Fruit fly (Drosophila melanogaster) whole organism, prepupa: ENCODE results near the gene CG10089.

ENCODE experiments used
- CG10631 ChIP-seq: fragments of 200-800 bp; sonication (Bioruptor generic); optimal IDR thresholded peaks from 2 replicates; lab custom pipeline; 2016; ENCODE audit warnings: missing biosample characterization, missing genetic modification characterization
- CG10669 ChIP-seq: fragments of 200-800 bp; sonication (Bioruptor generic); optimal IDR thresholded peaks from 3 replicates; lab custom pipeline; 2018; ENCODE audit warnings: missing biosample characterization, mild to moderate bottlenecking, missing genetic modification characterization, moderate library complexity
- CG11762 ChIP-seq: fragments of 200-800 bp; sonication (Bioruptor generic); optimal IDR thresholded peaks from 3 replicates; lab custom pipeline; 2016; ENCODE audit warnings: missing biosample characterization, missing genetic modification characterization; ENCODE audit not compliant: insufficient read depth
- CG11902 ChIP-seq: fragments of 200-800 bp; sonication (Bioruptor generic); optimal IDR thresholded peaks from 3 replicates; lab custom pipeline; 2016; ENCODE audit warnings: missing biosample characterization, missing genetic modification characterization
- CG1621 ChIP-seq: fragments of 200-800 bp; sonication (Bioruptor generic); optimal IDR thresholded peaks from 3 replicates; lab custom pipeline; 2018; ENCODE audit warnings: missing biosample characterization, mild to moderate bottlenecking, missing genetic modification characterization
- CG16779 ChIP-seq: fragments of 200-800 bp; sonication (Bioruptor generic); optimal IDR thresholded peaks from 3 replicates; lab custom pipeline; 2017; ENCODE audit warnings: missing biosample characterization, mild to moderate bottlenecking, missing genetic modification characterization
- CG3032 ChIP-seq: fragments of 200-800 bp; optimal IDR thresholded peaks from 2 replicates; lab custom pipeline; 2019; ENCODE audit warnings: missing biosample characterization, mild to moderate bottlenecking, missing genetic modification characterization, moderate library complexity
- CG31627 ChIP-seq: fragments of 200-800 bp; sonication (Bioruptor generic); optimal IDR thresholded peaks from 3 replicates; lab custom pipeline; 2016; ENCODE audit warnings: missing biosample characterization, missing genetic modification characterization
- CG34406 ChIP-seq: fragments of 200-800 bp; sonication (Bioruptor generic); optimal IDR thresholded peaks from 3 replicates; lab custom pipeline; 2016; ENCODE audit warnings: missing biosample characterization, missing genetic modification characterization
- CG3919 ChIP-seq: fragments of 200-800 bp; sonication (Bioruptor generic); optimal IDR thresholded peaks from 3 replicates; lab custom pipeline; 2016; ENCODE audit warnings: missing biosample characterization, missing genetic modification characterization
- CG4318 ChIP-seq: fragments of 200-800 bp; sonication (Bioruptor generic); optimal IDR thresholded peaks from 3 replicates; lab custom pipeline; 2017; ENCODE audit warnings: missing biosample characterization, mild to moderate bottlenecking, missing genetic modification characterization
- CG6163 ChIP-seq: fragments of 200-800 bp; sonication (Bioruptor generic); IDR thresholded peaks from 3 replicates; pipeline ENCODE4 v1.3.6; 2022; ENCODE audit warnings: missing biosample characterization, missing genetic modification characterization
- CG6276 ChIP-seq: fragments of 200-800 bp; sonication (Bioruptor generic); optimal IDR thresholded peaks from 2 replicates; lab custom pipeline; 2017; ENCODE audit warnings: missing biosample characterization, mild to moderate bottlenecking, missing genetic modification characterization
- CG6792 ChIP-seq: fragments of 200-800 bp; sonication (Bioruptor generic); optimal IDR thresholded peaks from 3 replicates; lab custom pipeline; 2016; ENCODE audit warnings: missing biosample characterization, missing genetic modification characterization
- CG6808 ChIP-seq: fragments of 200-800 bp; sonication (Bioruptor generic); optimal IDR thresholded peaks from 3 replicates; lab custom pipeline; 2017; ENCODE audit warnings: missing biosample characterization, missing genetic modification characterization, mild to moderate bottlenecking, moderate library complexity, missing genetic modification reagents
- CG6854 ChIP-seq: fragments of 200-800 bp; sonication (Bioruptor generic); optimal IDR thresholded peaks from 2 replicates; lab custom pipeline; 2017; ENCODE audit warnings: missing biosample characterization, mild to moderate bottlenecking, missing genetic modification characterization
- CG7368 ChIP-seq: fragments of 200-800 bp; sonication (Bioruptor generic); optimal IDR thresholded peaks from 3 replicates; lab custom pipeline; 2016; ENCODE audit warnings: missing biosample characterization, missing genetic modification characterization
- CG8119 ChIP-seq: fragments of 200-800 bp; sonication (Bioruptor generic); IDR thresholded peaks from 3 replicates; pipeline ENCODE4 v1.3.6; 2022; ENCODE audit warnings: missing biosample characterization, missing genetic modification characterization
- CG8319 ChIP-seq: fragments of 200-800 bp; sonication (Bioruptor generic); optimal IDR thresholded peaks from 3 replicates; lab custom pipeline; 2016; ENCODE audit warnings: missing biosample characterization, missing genetic modification characterization
- CG8632 ChIP-seq: fragments of 200-800 bp; sonication (Bioruptor generic); optimal IDR thresholded peaks from 3 replicates; lab custom pipeline; 2016; ENCODE audit warnings: missing biosample characterization, missing genetic modification characterization
- CG9139 ChIP-seq: fragments of 200-800 bp; sonication (Bioruptor generic); optimal IDR thresholded peaks from 3 replicates; lab custom pipeline; 2017; ENCODE audit warnings: missing biosample characterization, mild to moderate bottlenecking, missing genetic modification characterization
- Eip75B ChIP-seq: fragments of 200-800 bp; sonication (Bioruptor generic); optimal IDR thresholded peaks from 3 replicates; lab custom pipeline; 2016; ENCODE audit warnings: missing biosample characterization, missing genetic modification characterization
- Eip78C ChIP-seq: fragments of 200-800 bp; sonication (Bioruptor generic); peaks from one replicate; lab custom pipeline; 2016; ENCODE audit warnings: missing biosample characterization, missing genetic modification characterization
- Eip93F ChIP-seq: fragments of 200-800 bp; sonication (Bioruptor generic); optimal IDR thresholded peaks from 2 replicates; lab custom pipeline; 2016; ENCODE audit warnings: missing biosample characterization, mild to moderate bottlenecking, missing genetic modification characterization
- Ets21C ChIP-seq: fragments of 200-800 bp; sonication (Bioruptor generic); optimal IDR thresholded peaks from 3 replicates; lab custom pipeline; 2016; ENCODE audit warnings: missing biosample characterization, missing genetic modification characterization
- Ets96B ChIP-seq: fragments of 200-800 bp; optimal IDR thresholded peaks from 2 replicates; lab custom pipeline; 2019; ENCODE audit warnings: missing biosample characterization, mild to moderate bottlenecking, missing genetic modification characterization, moderate library complexity
- Gug ChIP-seq: fragments of 200-800 bp; sonication (Bioruptor generic); IDR thresholded peaks from 2 replicates; pipeline ENCODE4 v1.3.6; 2022; ENCODE audit warnings: missing biosample characterization, missing genetic modification characterization
- Hr38 ChIP-seq: sonication (Bioruptor generic); optimal IDR thresholded peaks from 2 replicates; lab custom pipeline; 2016; ENCODE audit warnings: missing biosample characterization, missing genetic modification characterization
- Hr39 ChIP-seq: fragments of 200-800 bp; sonication (Bioruptor generic); optimal IDR thresholded peaks from 2 replicates; lab custom pipeline; 2016; ENCODE audit warnings: missing biosample characterization, missing genetic modification characterization
- Hr4 ChIP-seq: fragments of 200-800 bp; sonication (Bioruptor generic); optimal IDR thresholded peaks from 3 replicates; lab custom pipeline; 2016; ENCODE audit warnings: missing biosample characterization, missing genetic modification characterization
- Met ChIP-seq: fragments of 200-800 bp; sonication (Bioruptor generic); optimal IDR thresholded peaks from 3 replicates; lab custom pipeline; 2016; ENCODE audit warnings: missing biosample characterization, missing genetic modification characterization
- OdsH ChIP-seq: fragments of 200-800 bp; sonication (Bioruptor generic); optimal IDR thresholded peaks from 3 replicates; lab custom pipeline; 2016; ENCODE audit warnings: missing biosample characterization, missing genetic modification characterization
- Smox ChIP-seq: fragments of 200-800 bp; sonication (Bioruptor generic); optimal IDR thresholded peaks from 3 replicates; lab custom pipeline; 2016; ENCODE audit warnings: missing biosample characterization, missing genetic modification characterization
- Sox102F ChIP-seq: fragments of 200-800 bp; sonication (Bioruptor generic); optimal IDR thresholded peaks from 2 replicates; lab custom pipeline; 2016; ENCODE audit warnings: missing biosample characterization, mild to moderate bottlenecking, missing genetic modification characterization
- Sox14 ChIP-seq: fragments of 200-800 bp; sonication (Bioruptor generic); optimal IDR thresholded peaks from 3 replicates; lab custom pipeline; 2016; ENCODE audit warnings: missing biosample characterization, missing genetic modification characterization
- Sox15 ChIP-seq: fragments of 200-800 bp; sonication (Bioruptor generic); optimal IDR thresholded peaks from 3 replicates; lab custom pipeline; 2016; ENCODE audit warnings: missing biosample characterization, missing genetic modification characterization
- achi ChIP-seq: fragments of 200-800 bp; sonication (Bioruptor generic); optimal IDR thresholded peaks from 3 replicates; lab custom pipeline; 2016; ENCODE audit warnings: missing biosample characterization, missing genetic modification characterization
- acj6 ChIP-seq: fragments of 200-800 bp; sonication (Bioruptor generic); optimal IDR thresholded peaks from 3 replicates; lab custom pipeline; 2016; ENCODE audit warnings: missing biosample characterization, missing genetic modification characterization
- cyc ChIP-seq: fragments of 200-800 bp; sonication (Bioruptor generic); optimal IDR thresholded peaks from 3 replicates; lab custom pipeline; 2016; ENCODE audit warnings: missing biosample characterization, missing genetic modification characterization
- dac ChIP-seq: fragments of 200-800 bp; sonication (Bioruptor generic); optimal IDR thresholded peaks from 2 replicates; lab custom pipeline; 2017; ENCODE audit warnings: missing biosample characterization, mild to moderate bottlenecking, missing genetic modification characterization
- dsx ChIP-seq: fragments of 200-800 bp; optimal IDR thresholded peaks from 3 replicates; lab custom pipeline; 2019; ENCODE audit warnings: missing biosample characterization, mild to moderate bottlenecking, missing genetic modification characterization, moderate library complexity; ENCODE audit not compliant: poor library complexity, severe bottlenecking
- esn ChIP-seq: fragments of 200-800 bp; sonication (Bioruptor generic); optimal IDR thresholded peaks from 2 replicates; lab custom pipeline; 2016; ENCODE audit warnings: missing biosample characterization, mild to moderate bottlenecking, missing genetic modification characterization, moderate library complexity
- fd59A ChIP-seq: fragments of 200-800 bp; sonication (Bioruptor generic); optimal IDR thresholded peaks from 2 replicates; lab custom pipeline; 2017; ENCODE audit warnings: missing biosample characterization, mild to moderate bottlenecking, missing genetic modification characterization, missing genetic modification reagents
- fd85E ChIP-seq: fragments of 200-800 bp; sonication (Bioruptor generic); optimal IDR thresholded peaks from 3 replicates; lab custom pipeline; 2016; ENCODE audit warnings: missing biosample characterization, missing genetic modification characterization
- net ChIP-seq: fragments of 200-800 bp; sonication (Bioruptor generic); optimal IDR thresholded peaks from 3 replicates; lab custom pipeline; 2016; ENCODE audit warnings: missing biosample characterization, missing genetic modification characterization
- pdm3 ChIP-seq: fragments of 200-800 bp; sonication (Bioruptor generic); optimal IDR thresholded peaks from 3 replicates; lab custom pipeline; 2016; ENCODE audit warnings: missing biosample characterization, missing genetic modification characterization
- salr ChIP-seq, 2 experiments: fragments of 200-800 bp; sonication (Bioruptor generic); optimal IDR thresholded peaks; 3 replicates each; lab custom pipeline; 2016 to 2018; ENCODE audit warnings: missing biosample characterization in 2 of 2, missing genetic modification characterization in 2 of 2, mild to moderate bottlenecking in 1 of 2
- spab ChIP-seq: fragments of 200-800 bp; sonication (Bioruptor generic); optimal IDR thresholded peaks from 2 replicates; lab custom pipeline; 2017; ENCODE audit warnings: missing biosample characterization, mild to moderate bottlenecking, missing genetic modification characterization, missing genetic modification reagents
- svp ChIP-seq: fragments of 200-800 bp; sonication (Bioruptor generic); peaks from one replicate; lab custom pipeline; 2016; ENCODE audit warnings: missing biosample characterization, missing genetic modification characterization
- topi ChIP-seq: fragments of 200-800 bp; sonication (Bioruptor generic); optimal IDR thresholded peaks from 3 replicates; lab custom pipeline; 2016; ENCODE audit warnings: missing biosample characterization, missing genetic modification characterization
- vri ChIP-seq: fragments of 200-800 bp; sonication (Bioruptor generic); optimal IDR thresholded peaks from 3 replicates; lab custom pipeline; 2016; ENCODE audit warnings: missing biosample characterization, mild to moderate bottlenecking, missing genetic modification characterization

CG10089 gene

DNA sequence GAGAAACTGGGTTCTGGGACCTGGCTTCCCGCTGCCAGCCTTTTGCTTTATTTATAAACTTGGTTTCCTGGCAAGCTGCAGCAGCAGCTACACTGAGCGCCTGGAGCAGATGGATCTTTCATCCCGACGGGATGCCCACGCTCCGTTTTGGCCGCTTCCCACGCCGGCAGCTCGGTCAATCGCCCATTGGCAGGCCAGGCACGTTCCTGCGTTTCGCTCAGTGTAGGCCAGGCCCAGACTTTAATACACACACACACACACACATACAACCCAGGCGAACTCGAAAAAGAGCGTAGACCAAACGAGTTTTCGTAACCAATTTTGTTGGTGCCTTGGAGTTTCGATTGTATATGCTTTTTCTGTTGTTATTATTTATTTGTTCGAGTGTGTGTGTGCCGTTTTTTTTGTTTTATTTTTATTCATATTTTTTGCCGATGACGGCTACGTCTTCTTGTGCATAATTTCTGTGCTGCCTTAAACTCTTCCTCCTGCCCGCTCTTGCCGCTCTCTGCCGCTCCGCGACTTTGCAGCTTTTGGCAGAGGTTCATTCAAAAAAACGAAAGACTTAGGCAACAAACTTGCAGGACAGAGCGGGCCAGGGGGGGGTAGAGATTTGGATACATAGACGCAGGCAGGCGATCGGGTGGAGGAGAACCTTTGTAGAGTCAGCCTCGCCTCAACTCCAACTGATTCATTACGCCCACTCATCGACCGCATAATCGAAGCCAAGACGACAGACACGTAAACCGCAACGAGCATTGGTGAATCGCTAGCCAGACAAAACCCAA is 25.5 kb upstream of the CG10089 start:
- TF ChIP-seq CG10631 (GFP tag; lab: Kevin White, UChicago) (no peak), Sox15 (peak; percentile 39), dac (peak; percentile 66), acj6 (GFP tag; lab: Kevin White, UChicago) (no peak), CG11902 (GFP tag; lab: Kevin White, UChicago) (peak; percentile 67), CG34406 (GFP tag; lab: Kevin White, UChicago) (peak; percentile 54), CG6854 (GFP tag; lab: Kevin White, UChicago) (peak; percentile 82), CG11762 (GFP tag; lab: Kevin White, UChicago) (peak; percentile 31), achi (GFP tag; lab: Kevin White, UChicago) (no peak), Sox14 (GFP tag; lab: Kevin White, UChicago) (peak; percentile 87), CG7368 (GFP tag; lab: Kevin White, UChicago) (no peak), Met (GFP tag; lab: Kevin White, UChicago) (peak; percentile 89), Eip78C (GFP tag; lab: Kevin White, UChicago) (peak; percentile 93), cyc (GFP tag; lab: Kevin White, UChicago) (peak; percentile 87), net (GFP tag; lab: Kevin White, UChicago) (peak; percentile 77), fd85E (GFP tag; lab: Kevin White, UChicago) (no peak), svp (GFP tag; lab: Kevin White, UChicago) (no peak), topi (peak; percentile 86), salr (GFP tag; optimal IDR thresholded peaks at IDR 0.05; lab: Kevin White, UChicago) (peak; percentile 59 to 81), Eip75B (GFP tag; lab: Kevin White, UChicago) (peak; percentile 90), CG9139 (GFP tag; lab: Kevin White, UChicago) (peak; percentile 49), CG1621 (tag; lab: Kevin White, UChicago) (peak; percentile 81), CG31627 (GFP tag; lab: Kevin White, UChicago) (peak; percentile 86), CG10669 (GFP tag; lab: Kevin White, UChicago) (peak; percentile 80), Ets21C (GFP tag; lab: Kevin White, UChicago) (no peak), Hr4 (GFP tag; lab: Kevin White, UChicago) (no peak), Gug (GFP tag; lab: Robert Waterston, UW) (peak; percentile 46; the same call in 1 of the 2 replicates), CG6276 (GFP tag; lab: Kevin White, UChicago) (no peak), esn (GFP tag; lab: Kevin White, UChicago) (peak; percentile 95), fd59A (GFP tag; lab: Kevin White, UChicago) (peak; percentile 84), CG4318 (GFP tag; lab: Kevin White, UChicago) (no peak), CG3032 (peak; percentile 85), CG8319 (GFP tag; lab: Kevin White, UChicago) (peak; percentile 61), Smox (GFP tag; lab: Kevin White, UChicago) (peak; percentile 85), Sox102F (GFP tag; lab: Kevin White, UChicago) (peak; percentile 82), CG6808 (GFP tag; lab: Kevin White, UChicago) (peak; percentile 89), Hr38 (GFP tag; lab: Kevin White, UChicago) (no peak), Eip93F (no peak), CG6163 (GFP tag; lab: Robert Waterston, UW) (peak; percentile 87), vri (no peak), Ets96B (tag; lab: Kevin White, UChicago) (peak; percentile 82), pdm3 (no peak), CG6792 (GFP tag; lab: Kevin White, UChicago) (peak; percentile 82), CG16779 (tag; lab: Kevin White, UChicago) (peak; percentile 82), Hr39 (GFP tag; lab: Kevin White, UChicago) (peak; percentile 81), CG3919 (GFP tag; lab: Kevin White, UChicago) (peak; percentile 87), OdsH (GFP tag; lab: Kevin White, UChicago) (no peak), CG8632 (GFP tag; lab: Kevin White, UChicago) (peak; percentile 60), CG8119 (GFP tag; lab: Robert Waterston, UW) (peak; percentile 66), dsx (peak; percentile 97), spab (GFP tag; lab: Kevin White, UChicago) (peak; percentile 78)
